Worm (Caenorhabditis elegans): Measurements from ENCODE around the gene hlh-8.

DNA sequence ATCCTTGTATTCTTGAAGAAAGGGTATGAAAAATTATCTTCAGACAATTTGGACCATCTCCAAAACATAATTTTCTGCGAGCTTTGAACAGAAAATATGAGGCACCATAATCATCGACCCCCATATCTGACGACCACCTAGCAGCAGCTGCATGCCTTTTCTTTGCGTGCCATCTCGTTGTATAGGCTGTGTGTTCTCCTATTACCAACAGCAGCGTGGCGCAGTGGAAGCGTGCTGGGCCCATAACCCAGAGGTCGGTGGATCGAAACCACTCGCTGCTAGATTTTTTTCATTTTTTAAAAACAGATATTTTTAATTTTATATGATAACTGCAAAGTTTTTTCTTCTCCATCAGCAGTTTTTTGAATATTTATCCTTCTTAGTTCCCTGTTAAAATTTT, 39.7 kb downstream of the hlh-8 start:
- TF ChIP-seq nhr-6 (tag; optimal IDR thresholded peaks at IDR 0.05) (no peak), skn-1 (tag; optimal IDR thresholded peaks at IDR 0.05) (no peak), ceh-44 (GFP tag; IDR thresholded peaks at IDR 0.05) (no peak), nhr-111 (GFP tag; optimal IDR thresholded peaks at IDR 0.05) (no peak), dpl-1 (GFP tag; optimal IDR thresholded peaks at IDR 0.05) (no peak), ceh-28 (tag; optimal IDR thresholded peaks at IDR 0.05) (no peak)
